Worm (Caenorhabditis elegans): ENCODE data around the gene nhr-219.

nhr-219 gene

DNA sequence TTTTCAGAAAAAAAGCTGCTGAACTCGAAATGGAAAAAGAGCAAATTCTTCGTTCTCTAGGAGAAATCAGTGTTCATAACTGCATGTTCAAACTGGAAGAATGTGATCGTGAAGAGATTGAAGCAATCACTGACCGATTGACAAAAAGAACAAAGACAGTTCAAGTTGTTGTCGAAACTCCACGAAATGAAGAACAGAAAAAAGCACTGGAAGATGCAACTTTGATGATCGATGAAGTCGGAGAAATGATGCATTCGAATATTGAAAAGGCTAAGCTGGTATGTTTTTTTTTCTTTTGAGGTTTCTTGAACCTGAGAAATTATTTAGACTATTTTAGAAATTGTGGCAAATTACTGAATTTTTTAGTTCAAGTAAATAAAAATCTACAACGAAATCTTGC, 27.5 kb downstream of the nhr-219 start:
- TF ChIP-seq aha-1 (tag) (peak; percentile 56), zag-1 (tag; optimal IDR thresholded peaks at IDR 0.05) (no peak), fkh-10 (GFP tag; optimal IDR thresholded peaks at IDR 0.05) (no peak), madf-9 (GFP tag; conservative IDR thresholded peaks at IDR 0.05) (0 out of 2 replicates have a peak, but pooled peaks have one; percentile 5)

DNA sequence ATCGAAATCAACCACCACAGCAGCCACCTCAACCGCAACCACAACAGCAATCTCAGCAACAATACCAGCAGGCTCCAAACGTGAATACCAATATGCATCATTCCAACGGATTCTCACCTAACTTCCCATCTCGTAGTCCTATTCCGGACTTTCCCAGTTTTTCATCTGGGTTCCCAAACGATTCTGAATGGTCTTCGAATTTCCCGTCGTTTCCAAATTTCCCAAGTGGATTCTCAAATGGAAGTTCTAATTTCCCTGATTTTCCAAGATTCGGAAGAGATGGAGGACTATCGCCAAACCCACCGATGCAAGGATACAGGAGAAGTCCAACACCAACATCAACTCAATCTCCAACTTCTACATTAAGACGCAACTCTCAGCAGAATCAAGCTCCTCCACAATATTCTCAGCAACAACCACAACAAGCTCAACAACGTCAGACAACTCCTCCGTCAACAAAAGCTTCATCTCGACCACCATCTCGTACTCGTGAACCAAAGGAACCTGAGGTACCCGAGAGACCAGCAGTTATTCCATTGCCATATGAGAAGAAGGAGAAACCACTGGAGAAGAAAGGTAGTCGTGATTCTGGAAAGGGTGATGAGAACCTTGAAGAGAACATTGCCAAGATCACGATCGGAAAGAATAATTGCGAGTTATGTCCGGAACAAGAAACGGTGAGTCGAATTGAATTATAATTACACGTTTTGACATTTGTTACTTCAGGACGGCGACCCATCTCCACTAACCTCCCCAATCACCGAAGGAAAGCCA, 28.3 kb downstream of the nhr-219 start:
- TF ChIP-seq snpc-1.2 (GFP tag; IDR thresholded peaks at IDR 0.05) (0 out of 2 replicates have a peak, but pooled peaks have one; percentile 16), unc-130 (GFP tag; optimal IDR thresholded peaks at IDR 0.05) (no peak), pha-4 (GFP tag; IDR thresholded peaks at IDR 0.05) (0 out of 2 replicates have a peak, but pooled peaks have one; percentile 25), pha-4 (tag; optimal IDR thresholded peaks at IDR 0.05) (no peak), daf-19 (GFP tag; conservative IDR thresholded peaks at IDR 0.05) (no peak), aha-1 (tag) (peak; percentile 24)

DNA sequence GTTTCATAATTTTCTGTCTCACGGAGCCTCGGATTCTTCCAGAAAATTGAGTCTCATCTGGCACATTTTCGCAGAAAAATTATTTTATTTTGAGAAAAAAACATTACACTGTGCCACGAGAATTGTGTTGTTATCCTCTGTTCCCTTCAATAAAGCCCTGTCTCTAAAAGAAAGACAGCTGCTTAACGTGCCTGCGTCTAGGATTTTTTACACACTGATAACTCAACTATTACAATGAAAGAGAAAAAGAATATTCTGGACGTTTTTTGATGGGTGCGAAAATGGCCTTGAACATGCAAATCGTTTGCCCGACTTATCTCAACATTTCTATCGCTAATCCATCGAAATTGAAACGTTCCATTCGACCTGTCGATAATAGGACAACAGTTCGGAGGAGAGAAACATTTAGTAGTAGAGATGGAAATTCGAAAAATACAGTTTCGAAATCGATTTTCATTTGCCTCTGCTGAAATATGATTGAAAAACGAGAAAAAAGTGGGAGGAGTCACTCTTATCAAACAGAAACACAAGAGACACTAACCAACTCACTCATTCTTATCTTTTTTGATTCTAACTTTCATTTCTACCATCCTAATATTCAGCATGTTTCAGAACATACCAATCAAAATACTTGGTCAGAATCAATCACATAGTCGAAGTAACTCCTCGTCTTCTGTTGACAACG, 29.1 kb downstream of the nhr-219 start:
- TF ChIP-seq ama-1 (optimal IDR thresholded peaks at IDR 0.05): peak; percentile 8
- no peak for TF ChIP-seq snpc-1.2 (GFP tag; IDR thresholded peaks at IDR 0.05)
- peak in 1 of 2 experiments; percentile 83 for TF ChIP-seq daf-16 (GFP tag; optimal IDR thresholded peaks at IDR 0.05)
- peak; percentile 24 for TF ChIP-seq daf-16 (tag; optimal IDR thresholded peaks at IDR 0.05)
- no peak for TF ChIP-seq hif-1 (tag; optimal IDR thresholded peaks at IDR 0.05)
- TF ChIP-seq egl-27 (tag; optimal IDR thresholded peaks at IDR 0.05): no peak
- TF ChIP-seq hmg-1.1 (GFP tag; IDR thresholded peaks at IDR 0.05): no peak
- no peak for TF ChIP-seq lin-15B (tag; optimal IDR thresholded peaks at IDR 0.05)
- no peak for TF ChIP-seq ztf-7 (tag; optimal IDR thresholded peaks at IDR 0.05)
- TF ChIP-seq ceh-62 (tag; optimal IDR thresholded peaks at IDR 0.05): no peak
- no peak for TF ChIP-seq spr-3 (GFP tag; optimal IDR thresholded peaks at IDR 0.05)
- TF ChIP-seq nhr-6 (tag; optimal IDR thresholded peaks at IDR 0.05): no peak
- peak; percentile 33 for TF ChIP-seq nhr-11 (tag; optimal IDR thresholded peaks at IDR 0.05)
- no peak for TF ChIP-seq T20F7.1 (GFP tag; optimal IDR thresholded peaks at IDR 0.05)
- peak; percentile 81 for TF ChIP-seq pqm-1 (tag; optimal IDR thresholded peaks at IDR 0.05)
- TF ChIP-seq hlh-30 (tag; optimal IDR thresholded peaks at IDR 0.05; ENCODE audit: insufficient read depth): peak; percentile 22
- peak in 1 of 2 experiments; percentile 16 for TF ChIP-seq mdl-1 (tag; optimal IDR thresholded peaks at IDR 0.05)
- TF ChIP-seq nhr-28 (tag; optimal IDR thresholded peaks at IDR 0.05): peak; percentile 10
- TF ChIP-seq Y48G9A.11 (GFP tag; IDR thresholded peaks at IDR 0.05): 0 out of 2 replicates have a peak, but pooled peaks have one; percentile 34
- no peak for TF ChIP-seq zip-2 (tag; optimal IDR thresholded peaks at IDR 0.05)
- TF ChIP-seq nhr-48 (tag; optimal IDR thresholded peaks at IDR 0.05): no peak
- TF ChIP-seq dve-1 (tag; optimal IDR thresholded peaks at IDR 0.05; ENCODE audit: insufficient read depth): peak; percentile 26
- no peak for TF ChIP-seq ceh-32 (tag; optimal IDR thresholded peaks at IDR 0.05; ENCODE audit: poor library complexity)
- no peak for TF ChIP-seq skn-1 (tag; optimal IDR thresholded peaks at IDR 0.05)
- no peak for TF ChIP-seq daf-12 (tag; optimal IDR thresholded peaks at IDR 0.05)
- TF ChIP-seq mep-1 (tag; optimal IDR thresholded peaks at IDR 0.05): peak; percentile 6
- TF ChIP-seq mxl-3 (GFP tag; optimal IDR thresholded peaks at IDR 0.05): peak; percentile 23
- TF ChIP-seq dmd-8 (GFP tag; IDR thresholded peaks at IDR 0.05): no peak
- no peak for TF ChIP-seq unc-130 (GFP tag; optimal IDR thresholded peaks at IDR 0.05)
- peak; percentile 8; the same call in 1 of the 2 replicates for TF ChIP-seq dmd-6 (GFP tag; IDR thresholded peaks at IDR 0.05)
- TF ChIP-seq ceh-82 (tag; optimal IDR thresholded peaks at IDR 0.05): no peak
- no peak for TF ChIP-seq pha-4 (GFP tag; IDR thresholded peaks at IDR 0.05)
- TF ChIP-seq pha-4 (tag; optimal IDR thresholded peaks at IDR 0.05): no peak
- no peak for TF ChIP-seq zip-11 (GFP tag; IDR thresholded peaks at IDR 0.05)
- TF ChIP-seq unc-62 (GFP tag; optimal IDR thresholded peaks at IDR 0.05 in 1 of 2): peak in 1 of 2 experiments; percentile 96
- TF ChIP-seq unc-62 (tag; optimal IDR thresholded peaks at IDR 0.05): no peak
- no peak for TF ChIP-seq unc-39 (tag; optimal IDR thresholded peaks at IDR 0.05)
- TF ChIP-seq snpc-4 (tag; optimal IDR thresholded peaks at IDR 0.05): no peak
- no peak for TF ChIP-seq nhr-10 (tag; optimal IDR thresholded peaks at IDR 0.05)
- peak in 1 of 2 experiments; percentile 32 for TF ChIP-seq lsy-2 (tag; optimal IDR thresholded peaks at IDR 0.05)
- TF ChIP-seq zfp-3 (GFP tag; conservative IDR thresholded peaks at IDR 0.05): no peak
